Worm (Caenorhabditis elegans) whole organism, L2 larva: ENCODE results near the gene ctsa-1.2.
A peak's percentile ranks its signal among the peaks of the same experiment; 100 is the strongest.
"Not testable (repeated sequence)": the region's sequence is repeated elsewhere in the genome, so short reads cannot be mapped to it uniquely, and the experiment has no call there.

ENCODE experiments used
- C34F6.9 ChIP-seq: fragments of 150-350 bp; optimal IDR thresholded peaks from 2 replicates; lab custom pipeline; 2014; ENCODE audit warnings: missing biosample characterization, missing genetic modification characterization
- F13H6.1 ChIP-seq: sonication (generic microtip); optimal IDR thresholded peaks from 2 replicates; lab custom pipeline; 2016; ENCODE audit warnings: missing genetic modification characterization, missing compliant biosample characterization
- R02D3.7 ChIP-seq: fragments of 150-350 bp; optimal IDR thresholded peaks from 2 replicates; lab custom pipeline; 2014; ENCODE audit warnings: missing biosample characterization, missing genetic modification characterization
- Y55F3AM.14 ChIP-seq: fragments of 200-800 bp; sonication (Bioruptor generic); optimal IDR thresholded peaks from 2 replicates; lab custom pipeline; 2018; ENCODE audit warnings: mild to moderate bottlenecking, missing genetic modification characterization, missing compliant biosample characterization
- ZK546.5 ChIP-seq: sonication (generic microtip); optimal IDR thresholded peaks from 2 replicates; lab custom pipeline; 2017; ENCODE audit warnings: missing biosample characterization, missing genetic modification characterization
- ama-1 ChIP-seq: fragments of 150-350 bp; optimal IDR thresholded peaks from 2 replicates; lab custom pipeline; 2018; ENCODE audit warnings: inconsistent platforms
- ceh-16 ChIP-seq: fragments of 150-350 bp; optimal IDR thresholded peaks from 2 replicates; lab custom pipeline; 2014; ENCODE audit warnings: missing biosample characterization, missing genetic modification characterization
- ceh-82 ChIP-seq: fragments of 150-350 bp; optimal IDR thresholded peaks from 2 replicates; lab custom pipeline; 2014; ENCODE audit warnings: missing biosample characterization, missing genetic modification characterization
- crh-2 ChIP-seq: sonication (generic microtip); optimal IDR thresholded peaks from 2 replicates; lab custom pipeline; 2017; ENCODE audit warnings: missing biosample characterization, missing genetic modification characterization
- dmd-4 ChIP-seq: sonication (generic microtip); optimal IDR thresholded peaks from 2 replicates; lab custom pipeline; 2017; ENCODE audit warnings: missing biosample characterization, missing genetic modification characterization
- egl-27 ChIP-seq: sonication (generic microtip); optimal IDR thresholded peaks from 3 replicates; lab custom pipeline; 2017; ENCODE audit warnings: missing biosample characterization, missing genetic modification reagents, missing genetic modification characterization
- elt-1 ChIP-seq: fragments of 150-350 bp; optimal IDR thresholded peaks from 2 replicates; lab custom pipeline; 2014; ENCODE audit warnings: missing biosample characterization, missing genetic modification characterization
- fos-1 ChIP-seq: fragments of 150-350 bp; optimal IDR thresholded peaks from 2 replicates; lab custom pipeline; 2014; ENCODE audit warnings: missing biosample characterization, missing genetic modification characterization
- gmeb-1 ChIP-seq: fragments of 150-350 bp; optimal IDR thresholded peaks from 2 replicates; lab custom pipeline; 2014; ENCODE audit warnings: missing biosample characterization, missing genetic modification characterization
- lin-11 ChIP-seq: fragments of 150-350 bp; sonication (generic microtip); optimal IDR thresholded peaks from 2 replicates; lab custom pipeline; 2014; ENCODE audit warnings: missing biosample characterization, missing genetic modification characterization, inconsistent platforms, mixed read lengths
- lin-13 ChIP-seq: fragments of 150-350 bp; optimal IDR thresholded peaks from 2 replicates; lab custom pipeline; 2014; ENCODE audit warnings: missing biosample characterization, missing genetic modification reagents, missing genetic modification characterization
- lin-39 ChIP-seq: fragments of 150-350 bp; optimal IDR thresholded peaks from 2 replicates; lab custom pipeline; 2014; ENCODE audit warnings: missing biosample characterization, missing genetic modification reagents, missing genetic modification characterization
- lsy-2 ChIP-seq, 2 experiments: fragments of 150-350 bp in 1 of 2; sonication (generic microtip) in 1 of 2; optimal IDR thresholded peaks; 2 replicates each; lab custom pipeline; 2014 to 2017; ENCODE audit warnings: missing biosample characterization in 2 of 2, missing genetic modification characterization in 2 of 2
- mab-5 ChIP-seq: fragments of 150-350 bp; optimal IDR thresholded peaks from 2 replicates; lab custom pipeline; 2014; ENCODE audit warnings: missing biosample characterization, missing genetic modification characterization
- mbf-1 ChIP-seq: sonication (generic microtip); optimal IDR thresholded peaks from 2 replicates; lab custom pipeline; 2017; ENCODE audit warnings: missing biosample characterization, missing genetic modification characterization
- mdl-1 ChIP-seq, 2 experiments: fragments of 150-350 bp in 1 of 2; sonication (generic microtip) in 1 of 2; optimal IDR thresholded peaks; 2 replicates each; lab custom pipeline; 2017; ENCODE audit warnings: missing biosample characterization in 2 of 2, missing genetic modification characterization in 2 of 2
- nhr-10 ChIP-seq: sonication (generic microtip); optimal IDR thresholded peaks from 2 replicates; lab custom pipeline; 2017; ENCODE audit warnings: missing biosample characterization, missing genetic modification characterization
- nhr-11 ChIP-seq: fragments of 150-350 bp; optimal IDR thresholded peaks from 2 replicates; lab custom pipeline; 2014; ENCODE audit warnings: missing biosample characterization, missing genetic modification characterization
- nhr-12 ChIP-seq: fragments of 150-350 bp; optimal IDR thresholded peaks from 2 replicates; lab custom pipeline; 2014; ENCODE audit warnings: missing biosample characterization, missing genetic modification characterization
- nhr-129 ChIP-seq: fragments of 150-350 bp; optimal IDR thresholded peaks from 2 replicates; lab custom pipeline; 2014; ENCODE audit warnings: missing biosample characterization, missing genetic modification characterization
- nhr-21 ChIP-seq: fragments of 150-350 bp; optimal IDR thresholded peaks from 2 replicates; lab custom pipeline; 2014; ENCODE audit warnings: missing biosample characterization, missing genetic modification characterization
- nhr-23 ChIP-seq: fragments of 150-350 bp; optimal IDR thresholded peaks from 2 replicates; lab custom pipeline; 2014; ENCODE audit warnings: missing biosample characterization, missing genetic modification reagents, missing genetic modification characterization
- nhr-237 ChIP-seq: fragments of 150-350 bp; optimal IDR thresholded peaks from 2 replicates; lab custom pipeline; 2014; ENCODE audit warnings: missing biosample characterization, missing genetic modification characterization
- nhr-25 ChIP-seq: fragments of 150-350 bp; sonication (generic microtip); optimal IDR thresholded peaks from 3 replicates; lab custom pipeline; 2014; ENCODE audit warnings: missing biosample characterization, missing genetic modification characterization
- nhr-6 ChIP-seq: fragments of 150-350 bp; optimal IDR thresholded peaks from 2 replicates; lab custom pipeline; 2014; ENCODE audit warnings: missing biosample characterization, missing genetic modification characterization
- peb-1 ChIP-seq: fragments of 150-350 bp; optimal IDR thresholded peaks from 2 replicates; lab custom pipeline; 2014; ENCODE audit warnings: missing biosample characterization, missing genetic modification characterization
- sem-4 ChIP-seq: fragments of 150-350 bp; optimal IDR thresholded peaks from 2 replicates; lab custom pipeline; 2014; ENCODE audit warnings: missing biosample characterization, missing genetic modification reagents, missing genetic modification characterization
- skn-1 ChIP-seq: sonication (generic microtip); optimal IDR thresholded peaks from 2 replicates; lab custom pipeline; 2017; ENCODE audit warnings: missing biosample characterization, missing genetic modification characterization
- sma-3 ChIP-seq: sonication (generic microtip); optimal IDR thresholded peaks from 2 replicates; lab custom pipeline; 2016; ENCODE audit warnings: missing genetic modification reagents, missing genetic modification characterization, missing compliant biosample characterization
- sma-9 ChIP-seq, 2 experiments: fragments of 150-350 bp in 1 of 2; sonication (generic microtip) in 1 of 2; optimal IDR thresholded peaks; 2 replicates each; lab custom pipeline; 2014 to 2016; ENCODE audit warnings: missing genetic modification characterization in 2 of 2, mild to moderate bottlenecking in 1 of 2, missing biosample characterization in 1 of 2, missing compliant biosample characterization in 1 of 2, missing genetic modification reagents in 1 of 2, moderate library complexity in 1 of 2
- snpc-4 ChIP-seq: fragments of 150-350 bp; optimal IDR thresholded peaks from 2 replicates; lab custom pipeline; 2014; ENCODE audit warnings: missing biosample characterization, missing genetic modification characterization
- unc-39 ChIP-seq: fragments of 150-350 bp; optimal IDR thresholded peaks from 2 replicates; lab custom pipeline; 2014; ENCODE audit warnings: missing biosample characterization, missing genetic modification characterization
- unc-55 ChIP-seq: fragments of 150-350 bp; sonication (generic microtip); optimal IDR thresholded peaks from 3 replicates; lab custom pipeline; 2014; ENCODE audit warnings: missing biosample characterization, missing genetic modification reagents, missing genetic modification characterization
- unc-62 ChIP-seq: fragments of 150-350 bp; optimal IDR thresholded peaks from 2 replicates; lab custom pipeline; 2014; ENCODE audit warnings: missing biosample characterization, missing genetic modification reagents, missing genetic modification characterization
- zag-1 ChIP-seq: fragments of 150-350 bp; optimal IDR thresholded peaks from 2 replicates; lab custom pipeline; 2014; ENCODE audit warnings: missing biosample characterization, missing genetic modification characterization
- ztf-1 ChIP-seq: fragments of 200-800 bp; sonication (Bioruptor generic); conservative IDR thresholded peaks from 2 replicates; pipeline ENCODE4 v1.3.6; 2022; ENCODE audit warnings: missing genetic modification characterization, missing compliant biosample characterization
- ztf-11 ChIP-seq: sonication (generic microtip); optimal IDR thresholded peaks from 2 replicates; lab custom pipeline; 2017; ENCODE audit warnings: missing biosample characterization, missing genetic modification characterization
- ztf-4 ChIP-seq: fragments of 150-350 bp; optimal IDR thresholded peaks from 2 replicates; lab custom pipeline; 2014; ENCODE audit warnings: missing biosample characterization, missing genetic modification characterization

ctsa-1.2 gene

DNA sequence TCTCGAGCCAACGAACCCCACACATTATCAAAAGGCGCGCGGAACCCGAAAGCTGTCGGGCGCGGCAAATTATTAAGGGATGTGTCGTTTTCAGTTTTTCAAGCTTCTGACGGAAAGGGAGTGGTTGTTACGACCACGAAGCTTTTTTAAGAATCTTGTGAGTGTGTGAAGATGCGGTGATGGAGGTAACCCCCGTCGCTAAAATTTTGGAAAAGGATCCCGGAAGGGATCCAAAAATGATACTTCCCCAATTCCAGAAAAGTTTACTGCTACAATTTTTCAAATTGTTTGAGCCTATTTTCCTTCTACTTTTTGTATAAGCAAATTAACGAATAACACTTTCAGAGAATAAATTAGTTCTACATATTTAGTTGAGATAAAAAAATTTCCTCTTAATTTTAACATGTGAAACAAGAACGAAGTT is 17.5 kb downstream of the ctsa-1.2 start (continued):
- TF ChIP-seq sma-3 (no peak), mab-5 (tag; lab: Kevin White, UChicago) (no peak), ceh-16 (no peak)

- peak; percentile 32 for TF ChIP-seq fos-1 (tag; lab: Kevin White, UChicago)
- TF ChIP-seq lsy-2 (tag; optimal IDR thresholded peaks at IDR 0.05; lab: Kevin White, UChicago), result peak; percentile 84 to 88
- TF ChIP-seq crh-2 (tag; lab: Kevin White, UChicago), result peak; percentile 91
- TF ChIP-seq mab-5 (tag; lab: Kevin White, UChicago), result peak; percentile 26
- peak; percentile 79 for TF ChIP-seq ztf-4 (tag; lab: Kevin White, UChicago)
- TF ChIP-seq ztf-1 (GFP tag; lab: Robert Waterston, UW), result peak; percentile 98
- peak; percentile 68 for TF ChIP-seq nhr-129 (tag; lab: Kevin White, UChicago)
- TF ChIP-seq snpc-4 (tag; lab: Kevin White, UChicago), result peak; percentile 46
- TF ChIP-seq ztf-11, result peak; percentile 54
- peak; percentile 85 for TF ChIP-seq C34F6.9 (tag; lab: Kevin White, UChicago)
- peak; percentile 71 for TF ChIP-seq unc-39 (tag; lab: Kevin White, UChicago)
- peak; percentile 87 for TF ChIP-seq nhr-25 (tag; lab: Kevin White, UChicago)
- TF ChIP-seq F13H6.1 (tag; lab: Kevin White, UChicago), result peak; percentile 89
- TF ChIP-seq unc-55 (GFP tag; lab: Kevin White, UChicago), result peak; percentile 58
- TF ChIP-seq sma-9 (GFP tag; optimal IDR thresholded peaks at IDR 0.05; lab: Kevin White, UChicago), result peak; percentile 84
- TF ChIP-seq sma-9 (tag; optimal IDR thresholded peaks at IDR 0.05; lab: Kevin White, UChicago), result not testable (repeated sequence)
- peak; percentile 5 for TF ChIP-seq ceh-82 (tag; lab: Kevin White, UChicago)
- peak; percentile 50 for TF ChIP-seq lin-11 (tag; lab: Kevin White, UChicago)
- TF ChIP-seq lin-13, result peak; percentile 89
- TF ChIP-seq nhr-21 (tag; lab: Kevin White, UChicago), result peak; percentile 21
- TF ChIP-seq unc-62 (GFP tag; lab: Kevin White, UChicago), result peak; percentile 18
- peak in 1 of 2 experiments; percentile 29 for TF ChIP-seq mdl-1 (tag; optimal IDR thresholded peaks at IDR 0.05; lab: Kevin White, UChicago)
- peak; percentile 88 for TF ChIP-seq egl-27 (tag; lab: Kevin White, UChicago)
- peak; percentile 97 for TF ChIP-seq Y55F3AM.14 (GFP tag; lab: Kevin White, UChicago)
- peak; percentile 21 for TF ChIP-seq R02D3.7 (tag; lab: Kevin White, UChicago)
- peak; percentile 87 for TF ChIP-seq sma-3
- peak; percentile 86 for TF ChIP-seq nhr-10 (tag; lab: Kevin White, UChicago)
- TF ChIP-seq sem-4 (tag; lab: Kevin White, UChicago), result peak; percentile 79
- peak; percentile 76 for TF ChIP-seq gmeb-1 (tag; lab: Kevin White, UChicago)
- TF ChIP-seq nhr-6 (tag; lab: Kevin White, UChicago), result peak; percentile 70
Observed at ce11 chrII:11759277-11759676, 20.1 kb downstream of the ctsa-1.2 start, which contains the start of the genes F44E5.4 and F44E5.5. TSS of gene F44E5.4 (minus strand) at chrII:11759311. TSS of gene F44E5.5 (plus strand) at chrII:11759662.

- TF ChIP-seq nhr-12 (tag; lab: Kevin White, UChicago) (peak; percentile 53), peb-1 (tag; lab: Kevin White, UChicago) (no peak), ZK546.5 (no peak), nhr-23 (tag; lab: Kevin White, UChicago) (no peak), ceh-16 (no peak), ceh-82 (tag; lab: Kevin White, UChicago) (no peak), ztf-11 (no peak), elt-1 (tag; lab: Kevin White, UChicago) (no peak), nhr-6 (tag; lab: Kevin White, UChicago) (no peak), egl-27 (tag; lab: Kevin White, UChicago) (no peak), F13H6.1 (tag; lab: Kevin White, UChicago) (no peak), nhr-10 (tag; lab: Kevin White, UChicago) (no peak), nhr-25 (tag; lab: Kevin White, UChicago) (no peak), fos-1 (tag; lab: Kevin White, UChicago) (no peak), ztf-1 (GFP tag; lab: Robert Waterston, UW) (0 out of 2 replicates have a peak, but pooled peaks have one; percentile 51), lsy-2 (tag; optimal IDR thresholded peaks at IDR 0.05; lab: Kevin White, UChicago) (peak in 1 of 2 experiments; percentile 89), zag-1 (tag; lab: Kevin White, UChicago) (no peak), sma-3 (no peak), R02D3.7 (tag; lab: Kevin White, UChicago) (no peak), snpc-4 (tag; lab: Kevin White, UChicago) (peak; percentile 62), unc-62 (GFP tag; lab: Kevin White, UChicago) (no peak), ama-1 (lab: Kevin White, UChicago) (peak; percentile 99), gmeb-1 (tag; lab: Kevin White, UChicago) (no peak), ztf-4 (tag; lab: Kevin White, UChicago) (peak; percentile 93), unc-39 (tag; lab: Kevin White, UChicago) (no peak), mab-5 (tag; lab: Kevin White, UChicago) (no peak), nhr-11 (no peak), nhr-129 (tag; lab: Kevin White, UChicago) (no peak), nhr-237 (tag; lab: Kevin White, UChicago) (no peak), unc-55 (GFP tag; lab: Kevin White, UChicago) (peak; percentile 69), crh-2 (tag; lab: Kevin White, UChicago) (peak; percentile 48), lin-39 (tag; lab: Kevin White, UChicago) (no peak), lin-13 (peak; percentile 82), C34F6.9 (tag; lab: Kevin White, UChicago) (peak; percentile 93), dmd-4 (tag; lab: Kevin White, UChicago) (no peak), skn-1 (tag; lab: Kevin White, UChicago) (peak; percentile 89), mbf-1 (tag; lab: Kevin White, UChicago) (no peak)
Observed at ce11 chrII:11761806-11762512, 22.8 kb downstream of the ctsa-1.2 start.
